Worm (Caenorhabditis elegans): ENCODE measurements around the gene sym-3.

sym-3 gene

DNA sequence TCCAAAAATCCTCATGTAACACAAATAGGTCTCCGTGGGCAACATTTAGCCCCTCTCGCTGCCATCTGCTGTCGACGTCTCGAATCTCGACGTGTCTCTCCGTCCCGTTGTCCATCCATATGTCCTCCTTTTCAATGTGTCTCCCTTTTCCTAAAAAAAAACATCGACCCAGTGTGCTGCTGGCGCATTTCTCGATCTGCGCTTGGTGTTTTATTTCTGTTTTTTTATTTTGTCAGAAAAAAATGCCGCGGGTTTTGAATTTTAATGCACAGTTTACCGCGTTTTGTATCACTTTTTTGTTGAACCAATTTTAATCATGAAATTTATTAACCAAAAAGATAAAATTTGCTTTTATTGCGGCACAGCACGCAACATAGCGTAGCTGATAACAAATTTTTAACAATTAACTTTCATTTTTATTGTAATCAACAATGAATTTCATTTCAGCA is 2.3 kb downstream of the sym-3 start (continued):
- no peak for TF ChIP-seq aly-2 (tag; optimal IDR thresholded peaks at IDR 0.05)

DNA sequence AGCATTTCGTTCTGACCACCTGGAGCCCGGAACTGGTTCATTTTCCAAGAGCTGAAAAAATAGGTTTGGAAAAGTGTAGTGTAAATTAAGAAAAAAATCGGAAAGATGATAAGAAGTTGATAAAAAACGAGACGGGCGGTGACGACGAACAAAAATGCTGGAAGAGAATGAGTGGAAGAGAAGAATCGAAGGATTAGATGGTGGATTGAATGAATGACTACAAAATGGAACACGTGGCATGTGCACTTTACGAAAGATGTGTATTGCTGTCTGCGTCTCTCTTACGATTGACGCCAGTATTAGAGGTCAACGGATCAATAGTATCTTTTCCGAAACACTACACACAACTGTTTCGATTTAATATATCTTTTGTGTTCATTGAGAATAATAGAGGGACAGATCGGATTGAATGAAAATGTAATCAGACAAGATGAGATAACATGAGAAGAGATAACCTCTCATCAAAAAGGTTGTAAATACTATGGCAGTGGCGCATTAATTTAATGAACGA is 7.2 kb downstream of the sym-3 start, which contains the start of gene sft-4:
sft-4 (minus strand) TSS at position 51 of the 511 bp plus-strand sequence.
- TF ChIP-seq sma-3 (GFP tag; optimal IDR thresholded peaks at IDR 0.05) (peak; percentile 35), nhr-77 (tag; optimal IDR thresholded peaks at IDR 0.05) (no peak), ztf-4 (tag; optimal IDR thresholded peaks at IDR 0.05) (no peak), ztf-11 (tag; optimal IDR thresholded peaks at IDR 0.05) (no peak), lin-11 (tag; optimal IDR thresholded peaks at IDR 0.05) (no peak), C34F6.9 (tag; optimal IDR thresholded peaks at IDR 0.05) (peak; percentile 58), nhr-237 (tag; optimal IDR thresholded peaks at IDR 0.05) (no peak), ZK546.5 (tag; optimal IDR thresholded peaks at IDR 0.05) (no peak), alr-1 (tag; optimal IDR thresholded peaks at IDR 0.05) (no peak), sma-9 (GFP tag; optimal IDR thresholded peaks at IDR 0.05) (peak; percentile 86), sma-9 (tag; optimal IDR thresholded peaks at IDR 0.05) (no peak), ceh-16 (tag; optimal IDR thresholded peaks at IDR 0.05) (no peak), nhr-25 (tag; optimal IDR thresholded peaks at IDR 0.05) (peak; percentile 2), ama-1 (optimal IDR thresholded peaks at IDR 0.05) (no peak), F13H6.1 (tag; optimal IDR thresholded peaks at IDR 0.05) (peak; percentile 59), mab-5 (tag; optimal IDR thresholded peaks at IDR 0.05) (no peak), mbf-1 (tag; optimal IDR thresholded peaks at IDR 0.05) (no peak), nhr-12 (tag; optimal IDR thresholded peaks at IDR 0.05) (no peak), dmd-4 (tag; optimal IDR thresholded peaks at IDR 0.05) (no peak), fos-1 (tag; optimal IDR thresholded peaks at IDR 0.05) (peak; percentile 40), lin-13 (GFP tag; optimal IDR thresholded peaks at IDR 0.05) (peak; percentile 25), aly-2 (tag; optimal IDR thresholded peaks at IDR 0.05) (no peak), blmp-1 (tag; optimal IDR thresholded peaks at IDR 0.05; ENCODE audit: insufficient read depth) (no peak), Y55F3AM.14 (GFP tag; optimal IDR thresholded peaks at IDR 0.05) (no peak), elt-1 (tag; optimal IDR thresholded peaks at IDR 0.05) (no peak), ceh-82 (tag; optimal IDR thresholded peaks at IDR 0.05) (no peak), ztf-1 (GFP tag; conservative IDR thresholded peaks at IDR 0.05) (no peak), egl-27 (tag; optimal IDR thresholded peaks at IDR 0.05) (no peak), nhr-11 (tag; optimal IDR thresholded peaks at IDR 0.05) (no peak), unc-62 (GFP tag; optimal IDR thresholded peaks at IDR 0.05) (no peak), gmeb-1 (tag; optimal IDR thresholded peaks at IDR 0.05) (peak; percentile 1), R02D3.7 (tag; optimal IDR thresholded peaks at IDR 0.05) (no peak), nhr-21 (tag; optimal IDR thresholded peaks at IDR 0.05) (peak; percentile 83), nhr-23 (tag; optimal IDR thresholded peaks at IDR 0.05) (no peak), crh-2 (tag; optimal IDR thresholded peaks at IDR 0.05) (peak; percentile 92), zag-1 (tag; optimal IDR thresholded peaks at IDR 0.05) (no peak), lsy-2 (tag; optimal IDR thresholded peaks at IDR 0.05) (peak in 1 of 2 experiments; percentile 67), sem-4 (tag; optimal IDR thresholded peaks at IDR 0.05) (no peak), unc-39 (tag; optimal IDR thresholded peaks at IDR 0.05) (no peak), peb-1 (tag; optimal IDR thresholded peaks at IDR 0.05) (no peak), snpc-4 (tag; optimal IDR thresholded peaks at IDR 0.05) (no peak), skn-1 (tag; optimal IDR thresholded peaks at IDR 0.05) (no peak), elt-3 (tag; optimal IDR thresholded peaks at IDR 0.05) (no peak), lin-39 (tag; optimal IDR thresholded peaks at IDR 0.05) (no peak), mdl-1 (tag; optimal IDR thresholded peaks at IDR 0.05) (peak; percentile 11 to 21), nhr-6 (tag; optimal IDR thresholded peaks at IDR 0.05) (peak; percentile 33), unc-55 (GFP tag; optimal IDR thresholded peaks at IDR 0.05) (no peak), nhr-10 (tag; optimal IDR thresholded peaks at IDR 0.05) (no peak), nhr-129 (tag; optimal IDR thresholded peaks at IDR 0.05) (peak; percentile 75)

Measured in whole organism, L2 larva.